Fruit fly (Drosophila melanogaster): ENCODE data around the gene CG43998.

Gene CG43998

dm6 chr3R:23911073-23911690 lies 17.6 kb downstream of the CG43998 start:
- TF ChIP-seq Myc (optimal IDR thresholded peaks at IDR 0.05), result no peak
- no peak for TF ChIP-seq Sin3A (optimal IDR thresholded peaks at IDR 0.05)

DNA sequence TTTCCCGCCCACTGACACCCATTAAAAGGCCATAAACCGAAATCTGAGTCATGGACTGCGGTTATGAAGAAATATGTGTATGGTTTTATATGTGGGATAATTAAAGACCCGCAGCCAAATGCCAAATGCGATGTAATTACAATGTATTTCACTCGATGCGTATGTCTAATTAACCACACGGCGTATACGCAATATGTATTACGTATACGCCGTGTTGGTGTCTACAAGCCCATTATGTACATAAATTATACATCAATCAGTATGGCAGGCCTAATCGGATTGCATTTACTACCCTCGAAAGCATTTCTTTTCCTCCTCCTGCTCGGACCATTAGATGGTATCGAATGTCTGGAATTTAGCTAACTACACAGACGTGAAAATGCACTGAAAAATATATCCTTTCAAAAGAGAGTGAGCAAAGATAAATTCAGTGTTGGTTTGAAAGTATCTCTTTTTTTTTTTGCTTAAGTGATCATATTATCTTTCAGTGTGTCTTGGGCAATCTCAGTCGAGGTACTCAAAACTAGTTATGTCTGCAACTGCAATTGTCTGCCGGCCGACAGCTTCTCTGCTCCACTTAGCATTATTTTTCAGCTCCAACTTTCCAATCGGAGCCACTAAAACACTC lies 18.4 kb downstream of the CG43998 start:
- TF ChIP-seq Sin3A (optimal IDR thresholded peaks at IDR 0.05) (no peak), psq (optimal IDR thresholded peaks at IDR 0.05) (no peak), h (optimal IDR thresholded peaks at IDR 0.05) (no peak), insv (optimal IDR thresholded peaks at IDR 0.05) (no peak), Myc (optimal IDR thresholded peaks at IDR 0.05) (no peak)

DNA sequence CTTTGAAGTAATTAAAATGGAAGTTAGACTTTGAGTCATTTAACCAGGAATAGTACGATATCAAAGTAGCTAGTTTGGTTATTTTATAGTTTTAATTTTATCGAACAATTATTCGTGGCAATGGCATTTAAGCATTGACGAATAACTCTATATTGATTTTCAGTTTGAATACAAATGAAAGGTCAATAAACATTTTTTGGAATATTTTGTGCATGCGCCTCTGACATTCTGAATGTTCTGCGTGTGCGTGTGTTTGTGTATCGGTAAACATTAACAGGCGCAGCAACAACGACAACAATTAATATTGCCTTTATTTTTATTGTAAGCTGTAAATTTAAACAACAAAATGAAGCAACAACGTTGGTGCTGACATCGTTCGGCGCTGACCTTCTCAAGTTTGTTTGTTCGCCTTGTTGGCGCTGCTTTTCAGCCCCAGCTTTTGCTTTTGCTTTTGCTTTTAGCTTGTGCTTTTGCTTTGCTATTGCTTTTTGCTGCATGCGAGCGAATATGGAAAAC lies 19.4 kb downstream of the CG43998 start:
- TF ChIP-seq h (optimal IDR thresholded peaks at IDR 0.05) (no peak), Myc (optimal IDR thresholded peaks at IDR 0.05) (no peak), psq (optimal IDR thresholded peaks at IDR 0.05) (no peak), Sin3A (optimal IDR thresholded peaks at IDR 0.05) (no peak), insv (optimal IDR thresholded peaks at IDR 0.05) (no peak), ttk (optimal IDR thresholded peaks at IDR 0.05) (no peak)

- TF ChIP-seq psq (optimal IDR thresholded peaks at IDR 0.05) (no peak), ttk (optimal IDR thresholded peaks at IDR 0.05) (no peak), Myc (optimal IDR thresholded peaks at IDR 0.05) (no peak), insv (optimal IDR thresholded peaks at IDR 0.05) (no peak), h (optimal IDR thresholded peaks at IDR 0.05) (no peak)
These were observed 25.4 kb downstream of the CG43998 start for dm6 chr3R:23903425-23903824.

- TF ChIP-seq Sin3A (optimal IDR thresholded peaks at IDR 0.05), result no peak
- no peak for TF ChIP-seq ttk (optimal IDR thresholded peaks at IDR 0.05)
- no peak for TF ChIP-seq h (optimal IDR thresholded peaks at IDR 0.05)
- TF ChIP-seq Myc (optimal IDR thresholded peaks at IDR 0.05), result no peak
- TF ChIP-seq psq (optimal IDR thresholded peaks at IDR 0.05), result no peak
- no peak for TF ChIP-seq insv (optimal IDR thresholded peaks at IDR 0.05)
These were observed 26.2 kb downstream of the CG43998 start for dm6 chr3R:23902557-23902956.

DNA sequence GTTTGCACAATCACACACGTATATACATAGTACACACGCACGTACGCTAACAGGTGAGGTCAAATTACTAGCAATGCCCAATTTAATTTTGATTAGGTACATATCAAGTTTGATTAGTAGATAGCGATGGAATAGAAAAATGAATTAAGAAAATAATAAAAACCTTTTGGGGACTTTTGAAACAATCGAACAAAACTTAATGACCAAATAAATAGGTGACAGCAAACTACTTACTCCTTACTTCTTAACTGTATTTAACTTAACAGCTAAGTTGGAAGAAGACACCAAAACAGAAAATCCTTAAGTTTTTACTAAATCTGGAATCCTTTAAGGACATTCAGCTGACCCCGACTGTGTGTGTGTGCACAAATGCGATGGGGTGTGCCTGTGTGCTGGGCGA lies 26.8 kb downstream of the CG43998 start:
- TF ChIP-seq Myc (optimal IDR thresholded peaks at IDR 0.05) (no peak), Sin3A (optimal IDR thresholded peaks at IDR 0.05) (no peak), ttk (optimal IDR thresholded peaks at IDR 0.05) (no peak), insv (optimal IDR thresholded peaks at IDR 0.05) (no peak), h (optimal IDR thresholded peaks at IDR 0.05) (no peak), psq (optimal IDR thresholded peaks at IDR 0.05) (no peak)

DNA sequence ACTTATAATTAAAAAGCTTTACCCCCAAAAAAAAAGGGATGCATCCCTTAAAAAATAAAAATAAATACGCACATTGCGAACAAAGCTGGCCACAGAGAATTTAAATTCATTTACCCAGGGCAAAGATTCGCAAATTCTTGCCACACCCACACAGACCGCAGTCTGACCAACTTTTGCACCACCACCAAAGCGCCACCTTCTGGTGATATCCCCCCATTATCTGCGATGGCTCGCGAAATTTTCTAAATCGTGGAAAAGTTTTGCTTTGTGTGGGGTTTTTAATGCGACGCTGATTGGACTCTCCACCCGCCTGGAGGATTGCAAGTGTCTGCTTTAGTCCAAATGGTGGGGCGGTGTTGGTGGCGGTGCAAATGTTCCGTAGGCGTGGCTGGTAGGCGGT lies 28.7 kb downstream of the CG43998 start:
- TF ChIP-seq psq (optimal IDR thresholded peaks at IDR 0.05) (no peak), Myc (optimal IDR thresholded peaks at IDR 0.05) (no peak), ttk (optimal IDR thresholded peaks at IDR 0.05) (no peak), insv (optimal IDR thresholded peaks at IDR 0.05) (no peak), h (optimal IDR thresholded peaks at IDR 0.05) (no peak), Sin3A (optimal IDR thresholded peaks at IDR 0.05) (no peak)

- no peak for TF ChIP-seq h (optimal IDR thresholded peaks at IDR 0.05)
- TF ChIP-seq ttk (optimal IDR thresholded peaks at IDR 0.05), result no peak
- TF ChIP-seq psq (optimal IDR thresholded peaks at IDR 0.05), result no peak
- no peak for TF ChIP-seq insv (optimal IDR thresholded peaks at IDR 0.05)
- no peak for TF ChIP-seq Myc (optimal IDR thresholded peaks at IDR 0.05)
- TF ChIP-seq Sin3A (optimal IDR thresholded peaks at IDR 0.05), result no peak
These were observed 35.3 kb downstream of the CG43998 start, which contains the start of gene tbrd-1 for dm6 chr3R:23893460-23893859. TSS of gene tbrd-1 (minus strand) at chr3R:23893560.

DNA sequence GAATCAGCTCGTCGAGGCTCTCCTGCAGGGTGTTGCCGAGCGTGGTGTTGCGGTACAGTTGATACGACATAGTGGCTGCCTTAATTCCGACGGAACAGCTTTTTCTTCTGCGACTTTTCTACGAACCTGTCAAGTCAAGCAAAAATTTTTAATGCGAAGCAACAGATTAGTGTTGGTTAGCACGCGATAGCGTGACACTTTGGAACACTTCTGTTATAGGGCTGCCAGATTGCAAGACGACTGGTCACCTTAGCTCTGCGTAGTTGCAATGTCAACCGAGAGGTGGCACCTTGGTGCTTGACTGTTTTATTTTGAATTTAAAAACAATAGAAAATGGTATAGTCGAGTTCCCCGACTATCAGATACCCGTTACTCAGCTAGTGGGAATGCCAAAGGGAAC lies 37.9 kb downstream of the CG43998 start, which contains the start of gene TfIIA-S:
Gene TfIIA-S (minus strand): TSS at position 175 of the 400 bp plus-strand sequence.
- TF ChIP-seq Myc (optimal IDR thresholded peaks at IDR 0.05) (no peak), h (optimal IDR thresholded peaks at IDR 0.05) (no peak), insv (optimal IDR thresholded peaks at IDR 0.05) (no peak)

dm6 chr3R:23889922-23890321 lies 38.9 kb downstream of the CG43998 start, which contains the start of gene Pli:
TSS of gene Pli (minus strand) at chr3R:23890052.
- TF ChIP-seq Sin3A (optimal IDR thresholded peaks at IDR 0.05) (no peak), ttk (optimal IDR thresholded peaks at IDR 0.05) (no peak), h (optimal IDR thresholded peaks at IDR 0.05) (no peak), insv (optimal IDR thresholded peaks at IDR 0.05) (no peak), psq (optimal IDR thresholded peaks at IDR 0.05) (no peak), Myc (optimal IDR thresholded peaks at IDR 0.05) (no peak)

- TF ChIP-seq Sin3A (optimal IDR thresholded peaks at IDR 0.05) (no peak), psq (optimal IDR thresholded peaks at IDR 0.05) (no peak)
These were observed 40.3 kb downstream of the CG43998 start for dm6 chr3R:23888273-23889220.

- no peak for TF ChIP-seq insv (optimal IDR thresholded peaks at IDR 0.05)
- TF ChIP-seq Myc (optimal IDR thresholded peaks at IDR 0.05), result no peak
- no peak for TF ChIP-seq ttk (optimal IDR thresholded peaks at IDR 0.05)
- TF ChIP-seq psq (optimal IDR thresholded peaks at IDR 0.05), result no peak
- TF ChIP-seq h (optimal IDR thresholded peaks at IDR 0.05), result no peak
- TF ChIP-seq Sin3A (optimal IDR thresholded peaks at IDR 0.05), result no peak
These were observed 41.2 kb downstream of the CG43998 start for dm6 chr3R:23887572-23887971.
